Fruit fly (Drosophila melanogaster): ENCODE measurements around the gene puf.

DNA sequence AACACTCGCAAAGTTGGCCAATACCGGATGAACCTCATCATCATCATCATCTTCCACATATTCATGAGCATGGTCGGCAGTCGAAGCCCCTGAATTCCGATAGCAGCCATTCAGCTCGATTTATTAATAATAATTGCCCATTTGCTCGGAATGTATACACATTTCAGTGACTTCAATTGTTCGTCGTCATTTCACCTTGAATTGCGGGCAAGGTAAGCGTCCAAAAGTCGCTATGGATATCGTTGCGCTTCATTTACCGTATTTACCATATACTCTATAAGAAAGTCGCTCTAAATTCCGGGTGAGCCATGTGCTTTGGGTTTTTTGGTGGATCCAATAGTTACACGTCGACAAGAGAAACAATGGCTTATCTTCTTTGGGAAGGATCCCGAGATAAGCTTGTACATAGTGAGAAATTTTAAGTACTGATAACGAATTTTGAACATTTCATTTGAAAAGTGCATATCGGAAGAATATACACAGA lies 23.8 kb downstream of the puf start:
- TF ChIP-seq Sin3A (optimal IDR thresholded peaks at IDR 0.05) (no peak), psq (optimal IDR thresholded peaks at IDR 0.05) (no peak), insv (optimal IDR thresholded peaks at IDR 0.05) (no peak), ttk (optimal IDR thresholded peaks at IDR 0.05) (no peak), Myc (optimal IDR thresholded peaks at IDR 0.05) (no peak)

Measured in Kc167 (cell line).